Worm (Caenorhabditis elegans): Measurements from ENCODE around the gene Y51B9A.9.

Y51B9A.9 gene

ce11 chrII:9407469-9407868 is 10.1 kb upstream of the Y51B9A.9 start, which contains the start of gene arrd-2:
Gene arrd-2 (plus strand): TSS chrII:9407769.
- no peak for TF ChIP-seq ztf-29 (GFP tag; IDR thresholded peaks at IDR 0.05)
- no peak for TF ChIP-seq med-1 (GFP tag; optimal IDR thresholded peaks at IDR 0.05; ENCODE audit: insufficient read depth)
- TF ChIP-seq T22C8.4 (GFP tag; IDR thresholded peaks at IDR 0.05), result no peak
- TF ChIP-seq ztf-23 (GFP tag; IDR thresholded peaks at IDR 0.05), result no peak

- no peak for TF ChIP-seq cog-1 (tag; optimal IDR thresholded peaks at IDR 0.05)
Measured at ce11 chrII:9407020-9407419, 9.6 kb upstream of the Y51B9A.9 start, which contains the start of gene mpz-6. Gene mpz-6 (minus strand): TSS chrII:9407120.

ce11 chrII:9403846-9404245 is 6.5 kb upstream of the Y51B9A.9 start, which contains the start of gene Y51B9A.5:
Gene Y51B9A.5 (plus strand): TSS chrII:9404146.
- TF ChIP-seq med-1 (GFP tag; optimal IDR thresholded peaks at IDR 0.05; ENCODE audit: insufficient read depth), result no peak
- no peak for TF ChIP-seq T22C8.4 (GFP tag; IDR thresholded peaks at IDR 0.05)
- TF ChIP-seq ztf-29 (GFP tag; IDR thresholded peaks at IDR 0.05), result no peak
- TF ChIP-seq ref-1 (GFP tag; conservative IDR thresholded peaks at IDR 0.05), result no peak
- TF ChIP-seq tab-1 (GFP tag; IDR thresholded peaks at IDR 0.05), result no peak
- TF ChIP-seq cog-1 (tag; optimal IDR thresholded peaks at IDR 0.05), result no peak
- TF ChIP-seq klf-2 (GFP tag; conservative IDR thresholded peaks at IDR 0.05), result no peak
- TF ChIP-seq flt-1 (GFP tag; IDR thresholded peaks at IDR 0.05), result no peak
- TF ChIP-seq ztf-23 (GFP tag; IDR thresholded peaks at IDR 0.05), result no peak

ce11 chrII:9403087-9403486 is 5.7 kb upstream of the Y51B9A.9 start, which contains the start of gene Y51B9A.6:
Gene Y51B9A.6 (minus strand): TSS chrII:9403187.
- TF ChIP-seq T22C8.4 (GFP tag; IDR thresholded peaks at IDR 0.05) (no peak), ztf-23 (GFP tag; IDR thresholded peaks at IDR 0.05) (no peak), cog-1 (tag; optimal IDR thresholded peaks at IDR 0.05) (no peak), flt-1 (GFP tag; IDR thresholded peaks at IDR 0.05) (no peak), tab-1 (GFP tag; IDR thresholded peaks at IDR 0.05) (no peak), med-1 (GFP tag; optimal IDR thresholded peaks at IDR 0.05; ENCODE audit: insufficient read depth) (no peak), ztf-29 (GFP tag; IDR thresholded peaks at IDR 0.05) (no peak), klf-2 (GFP tag; conservative IDR thresholded peaks at IDR 0.05) (no peak), ref-1 (GFP tag; conservative IDR thresholded peaks at IDR 0.05) (no peak)

ce11 chrII:9399746-9400145 is 2.4 kb upstream of the Y51B9A.9 start, which contains the start of gene Y51B9A.7:
Gene Y51B9A.7 (plus strand): TSS chrII:9400046.
- TF ChIP-seq klf-2 (GFP tag; conservative IDR thresholded peaks at IDR 0.05), result no peak
- no peak for TF ChIP-seq med-1 (GFP tag; optimal IDR thresholded peaks at IDR 0.05; ENCODE audit: insufficient read depth)
- no peak for TF ChIP-seq flt-1 (GFP tag; IDR thresholded peaks at IDR 0.05)
- no peak for TF ChIP-seq ztf-29 (GFP tag; IDR thresholded peaks at IDR 0.05)
- TF ChIP-seq ztf-23 (GFP tag; IDR thresholded peaks at IDR 0.05), result no peak
- TF ChIP-seq T22C8.4 (GFP tag; IDR thresholded peaks at IDR 0.05), result no peak
- no peak for TF ChIP-seq cog-1 (tag; optimal IDR thresholded peaks at IDR 0.05)
- no peak for TF ChIP-seq tab-1 (GFP tag; IDR thresholded peaks at IDR 0.05)
- no peak for TF ChIP-seq ref-1 (GFP tag; conservative IDR thresholded peaks at IDR 0.05)

ce11 chrII:9398370-9398901 is 1.0 kb upstream of the Y51B9A.9 start, which contains the start of the genes Y51B9A.14 and Y51B9A.8:
Gene Y51B9A.14 (minus strand): TSS chrII:9398470.
Gene Y51B9A.8 (plus strand): TSS chrII:9398851.
- TF ChIP-seq ztf-29 (GFP tag; IDR thresholded peaks at IDR 0.05) (no peak), med-1 (GFP tag; optimal IDR thresholded peaks at IDR 0.05; ENCODE audit: insufficient read depth) (no peak), T22C8.4 (GFP tag; IDR thresholded peaks at IDR 0.05) (no peak), flt-1 (GFP tag; IDR thresholded peaks at IDR 0.05) (no peak), ztf-23 (GFP tag; IDR thresholded peaks at IDR 0.05) (no peak), ref-1 (GFP tag; conservative IDR thresholded peaks at IDR 0.05) (no peak), tab-1 (GFP tag; IDR thresholded peaks at IDR 0.05) (no peak), klf-2 (GFP tag; conservative IDR thresholded peaks at IDR 0.05) (no peak)

- no peak for TF ChIP-seq ztf-23 (GFP tag; IDR thresholded peaks at IDR 0.05)
- no peak for TF ChIP-seq flt-1 (GFP tag; IDR thresholded peaks at IDR 0.05)
- TF ChIP-seq T22C8.4 (GFP tag; IDR thresholded peaks at IDR 0.05), result no peak
- TF ChIP-seq med-1 (GFP tag; optimal IDR thresholded peaks at IDR 0.05; ENCODE audit: insufficient read depth), result no peak
- no peak for TF ChIP-seq klf-2 (GFP tag; conservative IDR thresholded peaks at IDR 0.05)
- TF ChIP-seq ref-1 (GFP tag; conservative IDR thresholded peaks at IDR 0.05), result no peak
- no peak for TF ChIP-seq tab-1 (GFP tag; IDR thresholded peaks at IDR 0.05)
- no peak for TF ChIP-seq ztf-29 (GFP tag; IDR thresholded peaks at IDR 0.05)
Measured at ce11 chrII:9392724-9393123, 4.7 kb downstream of the Y51B9A.9 start, which contains the start of gene lido-17. Gene lido-17 (minus strand): TSS chrII:9392824.

ce11 chrII:9385241-9385640 is 12.2 kb downstream of the Y51B9A.9 start, which contains the start of gene C06C3.7:
Gene C06C3.7 (plus strand): TSS chrII:9385541.
- TF ChIP-seq med-1 (GFP tag; optimal IDR thresholded peaks at IDR 0.05; ENCODE audit: insufficient read depth) (no peak), T22C8.4 (GFP tag; IDR thresholded peaks at IDR 0.05) (no peak), klf-2 (GFP tag; conservative IDR thresholded peaks at IDR 0.05) (no peak), ztf-29 (GFP tag; IDR thresholded peaks at IDR 0.05) (no peak), ref-1 (GFP tag; conservative IDR thresholded peaks at IDR 0.05) (no peak), cog-1 (tag; optimal IDR thresholded peaks at IDR 0.05) (no peak), flt-1 (GFP tag; IDR thresholded peaks at IDR 0.05) (no peak), tab-1 (GFP tag; IDR thresholded peaks at IDR 0.05) (no peak), ztf-23 (GFP tag; IDR thresholded peaks at IDR 0.05) (no peak)

ce11 chrII:9379796-9380195 is 17.6 kb downstream of the Y51B9A.9 start, which contains the start of gene srh-48:
Gene srh-48 (plus strand): TSS chrII:9380096.
- TF ChIP-seq klf-2 (GFP tag; conservative IDR thresholded peaks at IDR 0.05) (no peak), ztf-23 (GFP tag; IDR thresholded peaks at IDR 0.05) (no peak), T22C8.4 (GFP tag; IDR thresholded peaks at IDR 0.05) (no peak), cog-1 (tag; optimal IDR thresholded peaks at IDR 0.05) (no peak), flt-1 (GFP tag; IDR thresholded peaks at IDR 0.05) (no peak), ref-1 (GFP tag; conservative IDR thresholded peaks at IDR 0.05) (no peak), tab-1 (GFP tag; IDR thresholded peaks at IDR 0.05) (no peak), med-1 (GFP tag; optimal IDR thresholded peaks at IDR 0.05; ENCODE audit: insufficient read depth) (no peak), ztf-29 (GFP tag; IDR thresholded peaks at IDR 0.05) (no peak)

ce11 chrII:9378174-9378573 is 19.2 kb downstream of the Y51B9A.9 start:
- TF ChIP-seq med-1 (GFP tag; optimal IDR thresholded peaks at IDR 0.05; ENCODE audit: insufficient read depth), result no peak

All from whole organism, midembryonic.